Fruit fly (Drosophila melanogaster): Measurements from ENCODE around the gene modSP.

Gene modSP

dm6 chr3R:16661693-16662092, 6.2 kb upstream of the modSP start:
- no peak for TF ChIP-seq CG2120 (GFP tag; optimal IDR thresholded peaks at IDR 0.05)
- no peak for TF ChIP-seq NC2β (GFP tag; optimal IDR thresholded peaks at IDR 0.05)
- no peak for TF ChIP-seq slp2 (GFP tag; optimal IDR thresholded peaks at IDR 0.05)
- TF ChIP-seq phol (tag; optimal IDR thresholded peaks at IDR 0.05) = peak; percentile 33
- peak; percentile 72 for TF ChIP-seq cad (GFP tag; optimal IDR thresholded peaks at IDR 0.05)
- no peak for TF ChIP-seq CG1233 (GFP tag; optimal IDR thresholded peaks at IDR 0.05)
- TF ChIP-seq ssp (GFP tag; IDR thresholded peaks at IDR 0.05) = no peak
- TF ChIP-seq sens (GFP tag) = peak; percentile 69
- peak; percentile 40 for TF ChIP-seq cg (GFP tag; optimal IDR thresholded peaks at IDR 0.05)
- TF ChIP-seq CG12769 (tag; optimal IDR thresholded peaks at IDR 0.05) = no peak
- TF ChIP-seq Nf-YB (GFP tag; optimal IDR thresholded peaks at IDR 0.05) = peak; percentile 77
- peak in 1 of 2 experiments; percentile 75 for TF ChIP-seq Hr78 (GFP tag; optimal IDR thresholded peaks at IDR 0.05)
- TF ChIP-seq CG16863 (GFP tag; optimal IDR thresholded peaks at IDR 0.05) = no peak
- TF ChIP-seq Dad (GFP tag; optimal IDR thresholded peaks at IDR 0.05) = no peak
- TF ChIP-seq vnd (GFP tag; IDR thresholded peaks at IDR 0.05; ENCODE audit: partially characterized antibody) = no peak
- TF ChIP-seq hbn (GFP tag; IDR thresholded peaks at IDR 0.05; ENCODE audit: partially characterized antibody) = no peak
- no peak for TF ChIP-seq Atf6 (GFP tag; IDR thresholded peaks at IDR 0.05)
- no peak for TF ChIP-seq CG13123 (GFP tag; optimal IDR thresholded peaks at IDR 0.05)
- no peak for TF ChIP-seq CG7928 (GFP tag; optimal IDR thresholded peaks at IDR 0.05)
- no peak for TF ChIP-seq MTF-1 (GFP tag; optimal IDR thresholded peaks at IDR 0.05; ENCODE audit: borderline replicate concordance)
- no peak for TF ChIP-seq CG3407 (GFP tag; optimal IDR thresholded peaks at IDR 0.05)
- TF ChIP-seq seq (GFP tag; IDR thresholded peaks at IDR 0.05) = no peak
- no peak for TF ChIP-seq mam (GFP tag; optimal IDR thresholded peaks at IDR 0.05)
- TF ChIP-seq Chrac-16 (GFP tag; optimal IDR thresholded peaks at IDR 0.05) = no peak
- no peak for TF ChIP-seq CG12104 (GFP tag; optimal IDR thresholded peaks at IDR 0.05)
- no peak for TF ChIP-seq Rx (GFP tag; IDR thresholded peaks at IDR 0.05)
- TF ChIP-seq vfl (GFP tag; optimal IDR thresholded peaks at IDR 0.05) = no peak
- TF ChIP-seq CG18011 (GFP tag; optimal IDR thresholded peaks at IDR 0.05) = no peak
- TF ChIP-seq tna (GFP tag; IDR thresholded peaks at IDR 0.05; ENCODE audit: partially characterized antibody) = no peak
- TF ChIP-seq gsb-n (tag; optimal IDR thresholded peaks at IDR 0.05) = peak; percentile 51
- no peak for TF ChIP-seq grau (tag; optimal IDR thresholded peaks at IDR 0.05)
- TF ChIP-seq Gug (GFP tag; IDR thresholded peaks at IDR 0.05) = no peak
- TF ChIP-seq twi (tag; optimal IDR thresholded peaks at IDR 0.05) = peak; percentile 29
- no peak for TF ChIP-seq bab2 (GFP tag; optimal IDR thresholded peaks at IDR 0.05)
- TF ChIP-seq wdn (GFP tag; IDR thresholded peaks at IDR 0.05) = no peak
- TF ChIP-seq lilli (GFP tag; optimal IDR thresholded peaks at IDR 0.05) = no peak
- TF ChIP-seq HLH54F (GFP tag; optimal IDR thresholded peaks at IDR 0.05) = no peak
- TF ChIP-seq CG10321 (GFP tag; IDR thresholded peaks at IDR 0.05) = peak; percentile 88
- no peak for TF ChIP-seq HLH3B (GFP tag; IDR thresholded peaks at IDR 0.05)
- no peak for TF ChIP-seq CG10979 (tag; optimal IDR thresholded peaks at IDR 0.05)
- no peak for TF ChIP-seq tup (GFP tag; optimal IDR thresholded peaks at IDR 0.05)
- TF ChIP-seq CG9727 (GFP tag; optimal IDR thresholded peaks at IDR 0.05) = no peak
- no peak for TF ChIP-seq CG1647 (GFP tag; optimal IDR thresholded peaks at IDR 0.05)
- TF ChIP-seq zf30C (GFP tag; optimal IDR thresholded peaks at IDR 0.05) = no peak
- TF ChIP-seq Meics (GFP tag; optimal IDR thresholded peaks at IDR 0.05) = no peak
- no peak for TF ChIP-seq Jarid2 (GFP tag; optimal IDR thresholded peaks at IDR 0.05)
- no peak for TF ChIP-seq wor (GFP tag; IDR thresholded peaks at IDR 0.05)
- TF ChIP-seq Dek (tag; optimal IDR thresholded peaks at IDR 0.05) = no peak
- TF ChIP-seq CG3847 (GFP tag; IDR thresholded peaks at IDR 0.05) = no peak
- TF ChIP-seq CG4282 (GFP tag; optimal IDR thresholded peaks at IDR 0.05) = no peak
- no peak for TF ChIP-seq NC2α (GFP tag; optimal IDR thresholded peaks at IDR 0.05)
- TF ChIP-seq lola (GFP tag; optimal IDR thresholded peaks at IDR 0.05) = no peak
